Worm (Caenorhabditis elegans) whole organism, L4 larva: ENCODE measurements around the gene snpc-1.1.

Source experiments
- ceh-44 ChIP-seq: fragments of 200-800 bp; sonication (Bioruptor generic); IDR thresholded peaks from 2 replicates; pipeline ENCODE4 v1.3.6; 2022; ENCODE audit warnings: missing genetic modification reagents, missing genetic modification characterization, missing compliant biosample characterization
- lsy-2 ChIP-seq, 2 experiments: fragments of 150-350 bp in 1 of 2; sonication (generic microtip) in 1 of 2; optimal IDR thresholded peaks; 2 replicates each; lab custom pipeline; 2014 to 2017; ENCODE audit warnings: missing biosample characterization in 2 of 2, missing genetic modification characterization in 2 of 2
- nhr-237 ChIP-seq: sonication (generic microtip); optimal IDR thresholded peaks from 2 replicates; lab custom pipeline; 2017; ENCODE audit warnings: missing biosample characterization, missing genetic modification characterization
- nhr-28 ChIP-seq: fragments of 150-350 bp; optimal IDR thresholded peaks from 2 replicates; lab custom pipeline; 2014; ENCODE audit warnings: missing biosample characterization, missing genetic modification characterization
- pha-4 ChIP-seq, 2 experiments: fragments of 150-350 bp in 1 of 2; fragments of 200-800 bp in 1 of 2; sonication (Bioruptor generic) in 1 of 2; IDR thresholded peaks in 1 of 2; optimal IDR thresholded peaks in 1 of 2; 2 replicates each; pipeline versions ENCODE4 v1.3.6 to Lab custom; 2014 to 2022; ENCODE audit warnings: missing genetic modification characterization in 2 of 2, missing genetic modification reagents in 2 of 2, missing biosample characterization in 1 of 2, missing compliant biosample characterization in 1 of 2

ce11 chrII:7790324-7790898 lies 9.3 kb upstream of the snpc-1.1 start, which contains the start of gene srlf-1:
- TF ChIP-seq lsy-2 (tag; optimal IDR thresholded peaks at IDR 0.05; lab: Kevin White, UChicago) (no peak), nhr-28 (tag; lab: Kevin White, UChicago) (peak; percentile 34), pha-4 (GFP tag; IDR thresholded peaks at IDR 0.05; lab: Robert Waterston, UW) (no peak), pha-4 (tag; optimal IDR thresholded peaks at IDR 0.05; lab: Kevin White, UChicago) (no peak), nhr-237 (tag; lab: Kevin White, UChicago) (no peak), ceh-44 (no peak)
